Fruit fly (Drosophila melanogaster): ENCODE measurements around the gene CG45071.

Gene CG45071

dm6 chr3L:15141118-15142003 lies 35.7 kb downstream of the CG45071 start (continued):
- TF ChIP-seq HLHmδ (GFP tag; optimal IDR thresholded peaks at IDR 0.05): peak; percentile 33
- TF ChIP-seq aop (GFP tag; IDR thresholded peaks at IDR 0.05): no peak
- TF ChIP-seq CG9932 (GFP tag; IDR thresholded peaks at IDR 0.05): peak; percentile 64
- peak; percentile 56 for TF ChIP-seq CG2712 (tag; optimal IDR thresholded peaks at IDR 0.05)
- peak; percentile 40 for TF ChIP-seq tin (GFP tag; optimal IDR thresholded peaks at IDR 0.05)
- no peak for TF ChIP-seq CG17568 (GFP tag; optimal IDR thresholded peaks at IDR 0.05)
- TF ChIP-seq Fer3 (tag; optimal IDR thresholded peaks at IDR 0.05): peak; percentile 20
- no peak for TF ChIP-seq wdn (GFP tag; IDR thresholded peaks at IDR 0.05)
- no peak for TF ChIP-seq CG15601 (tag; optimal IDR thresholded peaks at IDR 0.05)
- peak; percentile 65; the same call in 2 of the 3 replicates for TF ChIP-seq zfh1 (GFP tag; IDR thresholded peaks at IDR 0.05)
- no peak for TF ChIP-seq CG8290 (GFP tag; optimal IDR thresholded peaks at IDR 0.05)
- TF ChIP-seq CG8290 (tag; optimal IDR thresholded peaks at IDR 0.05): peak; percentile 50 to 66
- no peak for TF ChIP-seq C15 (GFP tag; IDR thresholded peaks at IDR 0.05)
- peak; percentile 23 for TF ChIP-seq vvl (GFP tag; IDR thresholded peaks at IDR 0.05)
- peak; percentile 4; the same call in 1 of the 2 replicates for TF ChIP-seq amos (GFP tag; IDR thresholded peaks at IDR 0.05; ENCODE audit: partially characterized antibody)
- TF ChIP-seq CG17328 (GFP tag; IDR thresholded peaks at IDR 0.05): no peak
- peak; percentile 6; the same call in 1 of the 2 replicates for TF ChIP-seq chm (GFP tag; IDR thresholded peaks at IDR 0.05)
- peak; percentile 30 for TF ChIP-seq Kr (GFP tag; optimal IDR thresholded peaks at IDR 0.05)
- TF ChIP-seq bsh (GFP tag; optimal IDR thresholded peaks at IDR 0.05): peak in 1 of 2 experiments; percentile 4
- 0 out of 2 replicates have a peak, but pooled peaks have one; percentile 24 for TF ChIP-seq CG14014 (GFP tag; IDR thresholded peaks at IDR 0.05)
- peak; percentile 84 for TF ChIP-seq YL-1 (GFP tag; optimal IDR thresholded peaks at IDR 0.05)
- TF ChIP-seq Dll (GFP tag; IDR thresholded peaks at IDR 0.05; ENCODE audit: partially characterized antibody): no peak
- no peak for TF ChIP-seq CG12071 (GFP tag; optimal IDR thresholded peaks at IDR 0.05)
- TF ChIP-seq CG34422 (GFP tag; IDR thresholded peaks at IDR 0.05): peak; percentile 32; the same call in 2 of the 3 replicates
- TF ChIP-seq CoRest (tag; optimal IDR thresholded peaks at IDR 0.05): peak; percentile 51
- TF ChIP-seq al (GFP tag; IDR thresholded peaks at IDR 0.05): peak; percentile 36; the same call in 1 of the 2 replicates
- TF ChIP-seq Fer1 (GFP tag; optimal IDR thresholded peaks at IDR 0.05): no peak
- TF ChIP-seq CG14710 (tag; optimal IDR thresholded peaks at IDR 0.05): peak; percentile 29
- TF ChIP-seq chn (GFP tag; optimal IDR thresholded peaks at IDR 0.05): peak; percentile 8
- peak; percentile 39 for TF ChIP-seq CG4424 (GFP tag; optimal IDR thresholded peaks at IDR 0.05)
- TF ChIP-seq nmo (GFP tag; optimal IDR thresholded peaks at IDR 0.05): peak; percentile 26
- peak; percentile 26; the same call in 1 of the 2 replicates for TF ChIP-seq CG14441 (GFP tag; IDR thresholded peaks at IDR 0.05)
- TF ChIP-seq CG16863 (GFP tag; optimal IDR thresholded peaks at IDR 0.05): no peak
- peak; percentile 92 for TF ChIP-seq CG15479 (GFP tag; optimal IDR thresholded peaks at IDR 0.05)
- TF ChIP-seq CG6791 (GFP tag; IDR thresholded peaks at IDR 0.05; ENCODE audit: partially characterized antibody): no peak
- peak; percentile 14; the same call in 1 of the 3 replicates for TF ChIP-seq dysf (GFP tag; IDR thresholded peaks at IDR 0.05)
- TF ChIP-seq pan (optimal IDR thresholded peaks at IDR 0.05): no peak
- no peak for TF ChIP-seq pan (GFP tag; optimal IDR thresholded peaks at IDR 0.05 in 1 of 2, IDR thresholded peaks at IDR 0.05 in 1 of 2)
- TF ChIP-seq Dad (GFP tag; optimal IDR thresholded peaks at IDR 0.05): no peak
- peak; percentile 79 for TF ChIP-seq ewg (GFP tag; optimal IDR thresholded peaks at IDR 0.05)
- TF ChIP-seq CG14860 (GFP tag; IDR thresholded peaks at IDR 0.05; ENCODE audit: partially characterized antibody): no peak
- no peak for TF ChIP-seq CG3163 (GFP tag; optimal IDR thresholded peaks at IDR 0.05)
- TF ChIP-seq ab (GFP tag; optimal IDR thresholded peaks at IDR 0.05): no peak
- TF ChIP-seq CG7987 (GFP tag; optimal IDR thresholded peaks at IDR 0.05): no peak
- no peak for TF ChIP-seq HmgZ (tag; optimal IDR thresholded peaks at IDR 0.05)
- peak; percentile 32 for TF ChIP-seq CG10209 (GFP tag; optimal IDR thresholded peaks at IDR 0.05)
- TF ChIP-seq CG11696 (GFP tag; IDR thresholded peaks at IDR 0.05): 0 out of 2 replicates have a peak, but pooled peaks have one; percentile 18
- peak; percentile 8 for TF ChIP-seq CG10267 (tag; optimal IDR thresholded peaks at IDR 0.05)

All from whole organism, embryonic.